Worm (Caenorhabditis elegans) whole organism, early embryonic: ENCODE measurements around the gene str-256.

Experiments used
- B0310.2 ChIP-seq: sonication (generic microtip); optimal IDR thresholded peaks from 2 replicates; lab custom pipeline; 2016; ENCODE audit warnings: mild to moderate bottlenecking, missing genetic modification characterization, missing compliant biosample characterization
- F13C5.2 ChIP-seq: sonication (generic microtip); optimal IDR thresholded peaks from 2 replicates; lab custom pipeline; 2017; ENCODE audit warnings: mild to moderate bottlenecking, missing genetic modification characterization, inconsistent platforms, missing compliant biosample characterization
- ama-1 ChIP-seq: fragments of 150-350 bp; optimal IDR thresholded peaks from 2 replicates; lab custom pipeline; 2014
- ceh-13 ChIP-seq: fragments of 200-800 bp; sonication (Bioruptor generic); optimal IDR thresholded peaks from 2 replicates; lab custom pipeline; 2018; ENCODE audit warnings: mild to moderate bottlenecking, missing genetic modification characterization, missing compliant biosample characterization
- ceh-36 ChIP-seq: sonication (generic microtip); optimal IDR thresholded peaks from 2 replicates; lab custom pipeline; 2016; ENCODE audit warnings: missing genetic modification characterization, inconsistent platforms, missing compliant biosample characterization
- ets-7 ChIP-seq: sonication (generic microtip); optimal IDR thresholded peaks from 2 replicates; lab custom pipeline; 2016; ENCODE audit warnings: missing genotype, missing genetic modification characterization, missing compliant biosample characterization
- flt-1 ChIP-seq: fragments of 200-800 bp; sonication (Bioruptor generic); IDR thresholded peaks from 2 replicates; pipeline ENCODE4 v1.3.6; 2022; ENCODE audit warnings: missing genetic modification characterization, missing compliant biosample characterization
- hmg-4 ChIP-seq: fragments of 200-800 bp; sonication (Bioruptor generic); optimal IDR thresholded peaks from 2 replicates; lab custom pipeline; 2018; ENCODE audit warnings: mild to moderate bottlenecking, missing genetic modification characterization, missing compliant biosample characterization
- hnd-1 ChIP-seq: sonication (generic microtip); optimal IDR thresholded peaks from 2 replicates; lab custom pipeline; 2016; ENCODE audit warnings: missing genetic modification characterization, missing compliant biosample characterization
- pes-1 ChIP-seq: fragments of 200-800 bp; sonication (Bioruptor generic); IDR thresholded peaks from 2 replicates; pipeline ENCODE4 v1.3.6; 2022; ENCODE audit warnings: missing genetic modification reagents, missing genetic modification characterization, missing compliant biosample characterization
- sea-1 ChIP-seq: fragments of 200-800 bp; sonication (Bioruptor generic); conservative IDR thresholded peaks from 2 replicates; pipeline ENCODE4 v1.3.6; 2022; ENCODE audit warnings: missing genetic modification characterization, missing compliant biosample characterization
- tra-4 ChIP-seq: sonication (generic microtip); optimal IDR thresholded peaks from 2 replicates; lab custom pipeline; 2017; ENCODE audit warnings: missing genetic modification characterization, missing compliant biosample characterization

DNA sequence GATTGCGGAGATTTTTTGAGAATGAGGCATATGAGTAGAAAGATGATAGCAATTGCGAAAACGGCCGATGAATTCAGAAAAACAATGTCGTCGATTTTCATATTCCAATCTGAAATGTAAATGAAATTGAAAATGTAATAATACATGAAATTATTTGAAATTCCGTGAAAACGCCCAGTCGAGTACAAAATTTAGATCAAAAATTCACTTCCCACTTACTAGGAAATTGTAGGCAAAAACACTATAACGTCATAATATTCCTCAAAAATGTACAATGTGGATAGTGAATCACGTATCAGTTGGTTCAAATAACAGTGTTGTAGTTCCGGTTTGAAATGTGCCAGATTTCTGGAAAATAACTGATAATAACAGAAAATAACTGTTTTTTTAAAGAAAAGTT lies at the start of gene str-256:
- TF ChIP-seq ceh-36 (tag; lab: Kevin White, UChicago) (no peak), ama-1 (lab: Kevin White, UChicago) (no peak), flt-1 (GFP tag; lab: Robert Waterston, UW) (no peak), ceh-13 (GFP tag; lab: Kevin White, UChicago) (no peak), sea-1 (GFP tag; lab: Robert Waterston, UW) (no peak), hmg-4 (GFP tag; lab: Kevin White, UChicago) (no peak), pes-1 (GFP tag; lab: Robert Waterston, UW) (no peak), B0310.2 (tag; lab: Kevin White, UChicago) (no peak), tra-4 (tag; lab: Kevin White, UChicago) (no peak), hnd-1 (tag; lab: Kevin White, UChicago) (no peak), F13C5.2 (tag; lab: Kevin White, UChicago) (no peak), ets-7 (no peak)
